Fruit fly (Drosophila melanogaster): ENCODE results near the gene Ets21C.

The Ets21C gene

dm6 chr2L:516032-516993, 36.4 kb downstream of the Ets21C start (continued):
- peak; percentile 4 for TF ChIP-seq Hey (tag; optimal IDR thresholded peaks at IDR 0.05)
- TF ChIP-seq pb (GFP tag; optimal IDR thresholded peaks at IDR 0.05): no peak
- peak; percentile 59 for TF ChIP-seq CG8944 (GFP tag; optimal IDR thresholded peaks at IDR 0.05)
- no peak for TF ChIP-seq CG12744 (GFP tag; optimal IDR thresholded peaks at IDR 0.05)
- peak; percentile 69 for TF ChIP-seq tin (GFP tag; optimal IDR thresholded peaks at IDR 0.05)
- peak; percentile 63; the same call in 1 of the 3 replicates for TF ChIP-seq CG11695 (GFP tag; IDR thresholded peaks at IDR 0.05)
- TF ChIP-seq ttk (GFP tag; IDR thresholded peaks at IDR 0.05): peak; percentile 71
- no peak for TF ChIP-seq prd (optimal IDR thresholded peaks at IDR 0.05)
- TF ChIP-seq prd (GFP tag; IDR thresholded peaks at IDR 0.05): peak; percentile 86
- TF ChIP-seq sug (tag; optimal IDR thresholded peaks at IDR 0.05): peak; percentile 55
- peak; percentile 66 for TF ChIP-seq CG13296 (GFP tag; optimal IDR thresholded peaks at IDR 0.05)
- TF ChIP-seq CG9609 (GFP tag; optimal IDR thresholded peaks at IDR 0.05): peak; percentile 43
- TF ChIP-seq CG8089 (GFP tag; optimal IDR thresholded peaks at IDR 0.05): peak; percentile 61
- TF ChIP-seq CG13624 (GFP tag; optimal IDR thresholded peaks at IDR 0.05): peak; percentile 19
- peak; percentile 98 for TF ChIP-seq grn (GFP tag; optimal IDR thresholded peaks at IDR 0.05)
- no peak for TF ChIP-seq Poxn (GFP tag; IDR thresholded peaks at IDR 0.05)
- no peak for TF ChIP-seq CG10543 (GFP tag; optimal IDR thresholded peaks at IDR 0.05)
- TF ChIP-seq CG12104 (GFP tag; optimal IDR thresholded peaks at IDR 0.05): peak; percentile 59
- TF ChIP-seq p53 (GFP tag; optimal IDR thresholded peaks at IDR 0.05): no peak
- no peak for TF ChIP-seq CG10321 (GFP tag; IDR thresholded peaks at IDR 0.05)
- peak; percentile 59 for TF ChIP-seq CG7786 (GFP tag; optimal IDR thresholded peaks at IDR 0.05)
- peak; percentile 47; the same call in 1 of the 2 replicates for TF ChIP-seq CG6272 (GFP tag; IDR thresholded peaks at IDR 0.05)
- peak; percentile 63; the same call in 1 of the 3 replicates for TF ChIP-seq gce (GFP tag; IDR thresholded peaks at IDR 0.05)
- no peak for TF ChIP-seq sc (optimal IDR thresholded peaks at IDR 0.05)
- TF ChIP-seq sc (GFP tag; optimal IDR thresholded peaks at IDR 0.05): peak; percentile 77
- TF ChIP-seq crol (GFP tag; IDR thresholded peaks at IDR 0.05): peak; percentile 72; the same call in 1 of the 2 replicates
- no peak for TF ChIP-seq CG3995 (GFP tag; optimal IDR thresholded peaks at IDR 0.05)
- TF ChIP-seq Hr78 (GFP tag; optimal IDR thresholded peaks at IDR 0.05): peak in 1 of 2 experiments; percentile 55
- TF ChIP-seq CG11398 (GFP tag; optimal IDR thresholded peaks at IDR 0.05): peak; percentile 32
- peak; percentile 71 for TF ChIP-seq sens-2 (GFP tag; IDR thresholded peaks at IDR 0.05)
- peak; percentile 47; the same call in 1 of the 2 replicates for TF ChIP-seq gt (GFP tag; IDR thresholded peaks at IDR 0.05)
- TF ChIP-seq CG14014 (GFP tag; IDR thresholded peaks at IDR 0.05): peak; percentile 75
- peak; percentile 74 for TF ChIP-seq abd-A (tag; optimal IDR thresholded peaks at IDR 0.05)
- TF ChIP-seq gem (tag; optimal IDR thresholded peaks at IDR 0.05): peak; percentile 90
- no peak for TF ChIP-seq CG2129 (GFP tag; IDR thresholded peaks at IDR 0.05; ENCODE audit: partially characterized antibody)
- peak; percentile 70 for TF ChIP-seq CG6683 (GFP tag; optimal IDR thresholded peaks at IDR 0.05)
- peak; percentile 2 for TF ChIP-seq kni (GFP tag; optimal IDR thresholded peaks at IDR 0.05)
- TF ChIP-seq CG1233 (GFP tag; optimal IDR thresholded peaks at IDR 0.05): peak; percentile 71
- peak; percentile 57 for TF ChIP-seq Atf-2 (GFP tag; optimal IDR thresholded peaks at IDR 0.05)
- peak; percentile 77 for TF ChIP-seq ind (GFP tag; optimal IDR thresholded peaks at IDR 0.05)
- peak; percentile 90 for TF ChIP-seq lab (GFP tag; optimal IDR thresholded peaks at IDR 0.05)
- peak; percentile 67 for TF ChIP-seq E2f1 (GFP tag; IDR thresholded peaks at IDR 0.05)
- peak; percentile 51 for TF ChIP-seq Abd-B (GFP tag; optimal IDR thresholded peaks at IDR 0.05)
- peak; percentile 64 for TF ChIP-seq dati (GFP tag; IDR thresholded peaks at IDR 0.05)
- peak; percentile 63 for TF ChIP-seq CG15011 (GFP tag; optimal IDR thresholded peaks at IDR 0.05)
- TF ChIP-seq CG34422 (GFP tag; IDR thresholded peaks at IDR 0.05): peak; percentile 79; the same call in 2 of the 3 replicates
- no peak for TF ChIP-seq h (optimal IDR thresholded peaks at IDR 0.05)
- peak; percentile 71 for TF ChIP-seq CG2875 (GFP tag; optimal IDR thresholded peaks at IDR 0.05)
- peak; percentile 75 for TF ChIP-seq Gug (GFP tag; IDR thresholded peaks at IDR 0.05)
- TF ChIP-seq CG3838 (GFP tag; optimal IDR thresholded peaks at IDR 0.05): peak; percentile 33

Data from whole organism, embryonic.